Fruit fly (Drosophila melanogaster): Measurements from ENCODE around the gene ncd.

Gene ncd

DNA sequence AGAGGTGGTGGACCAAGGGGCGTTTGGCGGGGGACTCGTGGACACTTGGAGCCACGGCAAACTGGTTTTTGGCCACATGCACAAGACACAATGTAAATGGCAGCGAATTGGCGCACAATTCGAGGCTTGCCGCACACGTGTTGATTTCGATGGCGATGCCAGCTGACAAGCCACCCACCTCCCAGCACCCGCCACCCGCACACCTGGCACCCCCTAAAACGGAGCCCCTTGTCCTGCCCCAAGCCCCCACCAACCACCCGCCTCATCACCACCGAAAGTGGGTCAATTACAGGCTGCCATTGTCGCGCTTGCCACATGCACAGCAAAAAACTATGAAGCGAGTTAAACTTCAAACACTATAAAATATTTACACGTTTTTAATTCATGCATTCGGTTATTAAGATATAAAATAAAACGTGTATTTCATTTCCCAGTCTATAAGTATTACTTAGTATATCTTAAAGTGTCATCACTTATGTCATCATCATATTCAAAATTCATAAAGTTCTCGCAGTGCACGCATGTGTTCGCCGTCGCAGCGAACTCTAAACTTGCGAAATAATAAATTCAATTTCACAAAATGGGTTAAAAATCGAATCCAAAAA lies 48.7 kb downstream of the ncd start (continued):
- TF ChIP-seq CG11504 (tag; optimal IDR thresholded peaks at IDR 0.05) (peak; percentile 31), dan (GFP tag; IDR thresholded peaks at IDR 0.05) (0 out of 2 replicates have a peak, but pooled peaks have one; percentile 4), Oaz (GFP tag; IDR thresholded peaks at IDR 0.05) (0 out of 2 replicates have a peak, but pooled peaks have one; percentile 25), crol (GFP tag; IDR thresholded peaks at IDR 0.05) (peak; percentile 81), prd (optimal IDR thresholded peaks at IDR 0.05) (no peak), prd (GFP tag; IDR thresholded peaks at IDR 0.05) (0 out of 3 replicates have a peak, but pooled peaks have one; percentile 20), CG6175 (GFP tag; IDR thresholded peaks at IDR 0.05) (0 out of 3 replicates have a peak, but pooled peaks have one; percentile 35)

DNA sequence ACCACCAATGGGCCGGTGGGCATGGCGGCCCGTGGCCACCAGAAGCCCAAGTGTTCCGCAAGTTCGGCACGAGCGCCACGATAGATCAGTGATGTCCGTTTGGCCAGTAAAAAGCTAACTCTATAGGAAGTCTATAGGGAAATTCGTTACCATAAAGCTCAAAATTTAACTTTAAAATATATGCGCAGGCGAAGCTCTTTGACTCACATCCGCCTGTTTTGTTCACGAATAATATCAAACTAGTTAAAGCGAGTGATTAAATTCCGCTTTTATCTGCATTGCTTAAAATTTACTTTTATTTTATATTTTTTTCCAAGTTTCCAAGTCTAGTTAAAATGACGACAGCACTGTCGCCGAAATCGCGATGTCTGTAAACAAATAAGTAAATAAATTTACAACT lies 49.2 kb downstream of the ncd start:
- TF ChIP-seq Hr51 (GFP tag; optimal IDR thresholded peaks at IDR 0.05), result peak in 1 of 2 experiments; percentile 6
- peak; percentile 5 for TF ChIP-seq CG7839 (tag; optimal IDR thresholded peaks at IDR 0.05)
- no peak for TF ChIP-seq ttk (GFP tag; IDR thresholded peaks at IDR 0.05)
- TF ChIP-seq sens (GFP tag), result peak; percentile 44
- peak; percentile 2 for TF ChIP-seq Ssrp (tag; optimal IDR thresholded peaks at IDR 0.05)
- TF ChIP-seq gem (tag; optimal IDR thresholded peaks at IDR 0.05), result peak; percentile 35
- TF ChIP-seq Oli (tag; optimal IDR thresholded peaks at IDR 0.05), result peak; percentile 21
- no peak for TF ChIP-seq wor (GFP tag; IDR thresholded peaks at IDR 0.05)
- TF ChIP-seq CG7786 (GFP tag; optimal IDR thresholded peaks at IDR 0.05), result no peak
- TF ChIP-seq Sox102F (GFP tag; optimal IDR thresholded peaks at IDR 0.05), result peak; percentile 3
- peak; percentile 29; the same call in 1 of the 3 replicates for TF ChIP-seq row (GFP tag; IDR thresholded peaks at IDR 0.05)
- peak; percentile 25; the same call in 1 of the 2 replicates for TF ChIP-seq Drgx (GFP tag; IDR thresholded peaks at IDR 0.05)
- peak; percentile 44 for TF ChIP-seq Sry-β (GFP tag; optimal IDR thresholded peaks at IDR 0.05)
- peak; percentile 3 for TF ChIP-seq unpg (GFP tag; optimal IDR thresholded peaks at IDR 0.05)
- no peak for TF ChIP-seq Ada2b (GFP tag; IDR thresholded peaks at IDR 0.05)

DNA sequence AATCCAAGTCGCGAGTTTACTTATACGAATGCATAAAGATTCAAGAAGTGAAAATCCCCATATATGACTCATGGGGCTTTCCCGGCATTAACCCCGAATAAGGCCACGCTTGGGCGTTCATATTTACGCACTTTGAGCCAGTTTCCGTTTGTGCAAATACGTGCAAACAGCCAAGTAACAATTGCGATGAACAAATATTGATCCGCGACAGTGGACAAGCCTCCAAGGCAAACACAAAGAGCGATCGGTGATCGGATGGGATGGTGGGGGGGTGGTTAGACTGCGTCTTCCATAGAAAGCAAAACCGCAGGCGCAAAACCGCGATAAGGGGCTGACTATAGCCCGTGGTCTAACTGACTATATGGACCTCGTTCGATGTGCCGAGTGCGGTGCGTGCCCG lies 49.7 kb downstream of the ncd start:
- TF ChIP-seq CG6654 (GFP tag; optimal IDR thresholded peaks at IDR 0.05), result no peak
- no peak for TF ChIP-seq tap (tag; optimal IDR thresholded peaks at IDR 0.05)
- no peak for TF ChIP-seq unc-4 (GFP tag; IDR thresholded peaks at IDR 0.05; ENCODE audit: partially characterized antibody)
- TF ChIP-seq jumu (GFP tag; optimal IDR thresholded peaks at IDR 0.05), result no peak
- no peak for TF ChIP-seq CG10979 (tag; optimal IDR thresholded peaks at IDR 0.05)
- no peak for TF ChIP-seq tna (GFP tag; IDR thresholded peaks at IDR 0.05; ENCODE audit: partially characterized antibody)
- peak; percentile 14 for TF ChIP-seq CG3281 (GFP tag; optimal IDR thresholded peaks at IDR 0.05)
- peak in 1 of 2 experiments; percentile 6 for TF ChIP-seq bsh (GFP tag; optimal IDR thresholded peaks at IDR 0.05)
- no peak for TF ChIP-seq zen (tag; optimal IDR thresholded peaks at IDR 0.05)
- TF ChIP-seq Fer3 (tag; optimal IDR thresholded peaks at IDR 0.05), result peak; percentile 17
- no peak for TF ChIP-seq dati (GFP tag; IDR thresholded peaks at IDR 0.05)
- no peak for TF ChIP-seq zfh2 (GFP tag; optimal IDR thresholded peaks at IDR 0.05)
- no peak for TF ChIP-seq CG9932 (GFP tag; IDR thresholded peaks at IDR 0.05)
- TF ChIP-seq Xbp1 (GFP tag; optimal IDR thresholded peaks at IDR 0.05), result no peak
- TF ChIP-seq Hr3 (GFP tag; optimal IDR thresholded peaks at IDR 0.05), result no peak
- no peak for TF ChIP-seq Elba2 (GFP tag; optimal IDR thresholded peaks at IDR 0.05)
- peak; percentile 19 for TF ChIP-seq CG6813 (GFP tag; optimal IDR thresholded peaks at IDR 0.05)
- no peak for TF ChIP-seq Dad (GFP tag; optimal IDR thresholded peaks at IDR 0.05)
- no peak for TF ChIP-seq CG11560 (tag; IDR thresholded peaks at IDR 0.05)
- no peak for TF ChIP-seq CG4730 (GFP tag; IDR thresholded peaks at IDR 0.05)
- TF ChIP-seq ase (GFP tag; IDR thresholded peaks at IDR 0.05), result no peak
- no peak for TF ChIP-seq CG7928 (GFP tag; optimal IDR thresholded peaks at IDR 0.05)
- TF ChIP-seq NC2β (GFP tag; optimal IDR thresholded peaks at IDR 0.05), result no peak
- TF ChIP-seq Nf-YB (GFP tag; optimal IDR thresholded peaks at IDR 0.05), result no peak
- no peak for TF ChIP-seq CG13775 (GFP tag; optimal IDR thresholded peaks at IDR 0.05)
- no peak for TF ChIP-seq dm (GFP tag; optimal IDR thresholded peaks at IDR 0.05)
- TF ChIP-seq PHDP (tag; optimal IDR thresholded peaks at IDR 0.05), result peak; percentile 25

Data from whole organism, embryonic.